Worm (Caenorhabditis elegans): ENCODE data around the gene ppk-3.
A peak's percentile ranks its signal among the peaks of the same experiment; 100 is the strongest.

The ppk-3 gene

ce11 chrX:12996161-12996560, 20.7 kb upstream of the ppk-3 start:
- no peak for TF ChIP-seq pag-3 (tag; optimal IDR thresholded peaks at IDR 0.05; ENCODE audit: borderline replicate concordance)
- no peak for TF ChIP-seq fkh-10 (GFP tag; optimal IDR thresholded peaks at IDR 0.05)
- TF ChIP-seq ceh-24 (tag; optimal IDR thresholded peaks at IDR 0.05), result no peak
- no peak for TF ChIP-seq ztf-16 (tag; optimal IDR thresholded peaks at IDR 0.05)
- TF ChIP-seq tbx-7 (tag; optimal IDR thresholded peaks at IDR 0.05), result no peak

- TF ChIP-seq C08G9.2 (tag; optimal IDR thresholded peaks at IDR 0.05) (no peak), ceh-14 (tag; optimal IDR thresholded peaks at IDR 0.05) (no peak), ceh-48 (tag; optimal IDR thresholded peaks at IDR 0.05) (peak; percentile 17), unc-55 (GFP tag; optimal IDR thresholded peaks at IDR 0.05) (peak; percentile 15)
These were observed 15.4 kb upstream of the ppk-3 start, which contains the start of the genes F11C1.1 and vwa-8 for ce11 chrX:12990529-12991520. Gene F11C1.1 (minus strand): TSS chrX:12990579. Gene vwa-8 (plus strand): TSS chrX:12991470.

- TF ChIP-seq sox-2 (GFP tag; IDR thresholded peaks at IDR 0.05) (no peak), ceh-31 (tag; optimal IDR thresholded peaks at IDR 0.05) (peak; percentile 3), mec-3 (tag; optimal IDR thresholded peaks at IDR 0.05; ENCODE audit: borderline replicate concordance) (no peak), ceh-48 (tag; optimal IDR thresholded peaks at IDR 0.05) (peak; percentile 81), pros-1 (tag; optimal IDR thresholded peaks at IDR 0.05) (no peak), fax-1 (tag; optimal IDR thresholded peaks at IDR 0.05) (no peak), pag-3 (tag; optimal IDR thresholded peaks at IDR 0.05; ENCODE audit: borderline replicate concordance) (no peak), eyg-1 (tag; optimal IDR thresholded peaks at IDR 0.05) (no peak), ttx-3 (tag; optimal IDR thresholded peaks at IDR 0.05) (no peak)
These were observed 13.8 kb upstream of the ppk-3 start, which contains the start of gene F11C1.7 for ce11 chrX:12989205-12989604. Gene F11C1.7 (plus strand): TSS chrX:12989344.

ce11 chrX:12987119-12987518, 11.7 kb upstream of the ppk-3 start, which contains the start of gene mff-1:
Gene mff-1 (minus strand): TSS chrX:12987219.
- TF ChIP-seq elt-2 (tag; optimal IDR thresholded peaks at IDR 0.05), result peak; percentile 16
- no peak for TF ChIP-seq madf-2 (tag; optimal IDR thresholded peaks at IDR 0.05)

ce11 chrX:12982725-12983124, 7.3 kb upstream of the ppk-3 start:
- no peak for TF ChIP-seq ahr-1 (tag; optimal IDR thresholded peaks at IDR 0.05)
- TF ChIP-seq fax-1 (tag; optimal IDR thresholded peaks at IDR 0.05), result no peak
- TF ChIP-seq zip-5 (tag; optimal IDR thresholded peaks at IDR 0.05), result no peak
- TF ChIP-seq hlh-15 (tag; optimal IDR thresholded peaks at IDR 0.05), result no peak
- no peak for TF ChIP-seq ceh-6 (GFP tag; optimal IDR thresholded peaks at IDR 0.05)
- no peak for TF ChIP-seq pag-3 (tag; optimal IDR thresholded peaks at IDR 0.05; ENCODE audit: borderline replicate concordance)
- TF ChIP-seq ceh-19 (GFP tag; optimal IDR thresholded peaks at IDR 0.05), result no peak
- TF ChIP-seq pha-2 (tag; optimal IDR thresholded peaks at IDR 0.05), result no peak
- no peak for TF ChIP-seq lin-11 (tag; optimal IDR thresholded peaks at IDR 0.05)
- no peak for TF ChIP-seq rnt-1 (tag; optimal IDR thresholded peaks at IDR 0.05)
- TF ChIP-seq ceh-9 (tag; optimal IDR thresholded peaks at IDR 0.05), result no peak
- TF ChIP-seq ceh-22 (tag; optimal IDR thresholded peaks at IDR 0.05), result no peak

- no peak for TF ChIP-seq mec-3 (tag; optimal IDR thresholded peaks at IDR 0.05; ENCODE audit: borderline replicate concordance)
- no peak for TF ChIP-seq ceh-19 (GFP tag; optimal IDR thresholded peaks at IDR 0.05)
These were observed 5.9 kb upstream of the ppk-3 start, which contains the start of gene scav-4 for ce11 chrX:12981393-12981792. Gene scav-4 (plus strand): TSS chrX:12981775.

All from whole organism, late embryonic.